Worm (Caenorhabditis elegans): ENCODE results near the gene pqn-76.
"Not testable (repeated sequence)": the region's sequence is repeated elsewhere in the genome, so short reads cannot be mapped to it uniquely, and the experiment has no call there.

Gene pqn-76

ce11 chrIV:15573863-15574262 lies 5.0 kb upstream of the pqn-76 start:
- TF ChIP-seq blmp-1 (tag; optimal IDR thresholded peaks at IDR 0.05): peak; percentile 24
- no peak for TF ChIP-seq elt-3 (tag; optimal IDR thresholded peaks at IDR 0.05)
- no peak for TF ChIP-seq skn-1 (tag; optimal IDR thresholded peaks at IDR 0.05)
- no peak for TF ChIP-seq rnt-1 (tag; optimal IDR thresholded peaks at IDR 0.05)
- peak; percentile 1 for TF ChIP-seq nhr-90 (tag; optimal IDR thresholded peaks at IDR 0.05; ENCODE audit: poor library complexity)
- TF ChIP-seq mep-1 (tag; optimal IDR thresholded peaks at IDR 0.05): peak; percentile 9
- no peak for TF ChIP-seq ces-1 (GFP tag; optimal IDR thresholded peaks at IDR 0.05)
- TF ChIP-seq lsy-2 (tag; optimal IDR thresholded peaks at IDR 0.05): peak; percentile 34 to 44
- no peak for TF ChIP-seq pax-3 (tag; optimal IDR thresholded peaks at IDR 0.05)
- peak; percentile 64 for TF ChIP-seq nhr-85 (tag)
- TF ChIP-seq ceh-82 (tag; optimal IDR thresholded peaks at IDR 0.05): no peak
- no peak for TF ChIP-seq zip-4 (GFP tag; optimal IDR thresholded peaks at IDR 0.05)
- peak; percentile 17 for TF ChIP-seq nhr-20 (tag; optimal IDR thresholded peaks at IDR 0.05)

DNA sequence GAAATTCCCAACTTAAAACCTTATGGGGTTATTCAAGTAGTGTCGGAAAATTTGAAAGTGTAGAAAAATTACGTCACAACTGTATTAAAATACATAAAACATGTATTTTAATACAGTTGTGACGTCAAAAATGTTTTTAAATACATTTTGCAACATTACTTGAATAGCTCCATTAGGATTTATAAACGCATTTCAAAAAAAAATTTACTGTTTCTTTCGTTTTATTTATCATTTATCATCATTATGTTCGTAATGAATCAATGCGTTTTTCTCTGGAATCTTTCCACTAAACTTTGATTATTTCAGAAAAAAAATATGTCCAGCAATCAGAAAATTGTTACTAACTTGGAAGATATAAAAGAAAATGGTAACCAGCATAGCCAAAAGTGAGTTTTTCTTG lies 4.7 kb downstream of the pqn-76 start, which contains the start of gene Y105C5A.508:
Y105C5A.508 (plus strand) TSS at position 301 of the 400 bp plus-strand sequence.
- no peak for TF ChIP-seq unc-30 (tag; optimal IDR thresholded peaks at IDR 0.05)
- TF ChIP-seq ces-1 (GFP tag; optimal IDR thresholded peaks at IDR 0.05): no peak
- no peak for TF ChIP-seq dpl-1 (GFP tag; optimal IDR thresholded peaks at IDR 0.05)
- TF ChIP-seq nhr-28 (tag; optimal IDR thresholded peaks at IDR 0.05): no peak
- no peak for TF ChIP-seq mab-9 (GFP tag; IDR thresholded peaks at IDR 0.05)
- no peak for TF ChIP-seq elt-2 (tag; optimal IDR thresholded peaks at IDR 0.05)
- TF ChIP-seq ama-1 (optimal IDR thresholded peaks at IDR 0.05): no peak
- no peak for TF ChIP-seq fos-1 (tag; optimal IDR thresholded peaks at IDR 0.05)
- no peak for TF ChIP-seq ceh-8 (GFP tag; optimal IDR thresholded peaks at IDR 0.05)
- no peak for TF ChIP-seq hlh-4 (tag; optimal IDR thresholded peaks at IDR 0.05)
- TF ChIP-seq irx-1 (tag; optimal IDR thresholded peaks at IDR 0.05): no peak
- no peak for TF ChIP-seq lsy-2 (tag; optimal IDR thresholded peaks at IDR 0.05)
- no peak for TF ChIP-seq pqm-1 (tag; optimal IDR thresholded peaks at IDR 0.05)
- no peak for TF ChIP-seq tbx-2 (tag; optimal IDR thresholded peaks at IDR 0.05)
- no peak for TF ChIP-seq sox-4 (tag; optimal IDR thresholded peaks at IDR 0.05)

DNA sequence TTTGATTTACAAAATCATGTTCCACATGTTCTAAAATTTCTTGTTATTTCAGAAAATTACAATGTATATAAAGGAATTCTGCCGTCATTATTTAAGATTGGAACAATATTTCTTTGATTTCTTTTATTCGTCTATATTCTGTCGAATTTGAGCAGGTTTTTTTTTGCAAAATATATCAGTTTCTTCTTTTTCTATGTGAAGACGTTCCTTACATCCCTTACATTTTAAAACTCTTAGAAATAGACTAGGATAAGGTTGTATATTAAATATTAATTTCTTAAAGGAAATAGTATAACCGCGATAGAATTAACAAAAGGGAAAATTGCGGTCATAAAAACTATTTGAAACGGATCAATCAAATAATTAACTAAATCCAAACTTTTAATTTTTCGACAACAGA lies 10.0 kb downstream of the pqn-76 start:
- TF ChIP-seq lin-13 (GFP tag; optimal IDR thresholded peaks at IDR 0.05): no peak
- no peak for TF ChIP-seq nhr-84 (tag; optimal IDR thresholded peaks at IDR 0.05)
- no peak for TF ChIP-seq hlh-17 (GFP tag; optimal IDR thresholded peaks at IDR 0.05; ENCODE audit: borderline replicate concordance)
- no peak for TF ChIP-seq lsy-2 (tag; optimal IDR thresholded peaks at IDR 0.05)

- TF ChIP-seq grh-1 (GFP tag; IDR thresholded peaks at IDR 0.05); ztf-11 (tag; optimal IDR thresholded peaks at IDR 0.05); vab-15 (tag; optimal IDR thresholded peaks at IDR 0.05): not testable (repeated sequence)
Observed at ce11 chrIV:15590397-15590796, 11.5 kb downstream of the pqn-76 start, which contains the start of gene abu-5. TSS of gene abu-5 (plus strand) at chrIV:15590697.

- TF ChIP-seq mef-2 (tag; optimal IDR thresholded peaks at IDR 0.05): no peak
- TF ChIP-seq nhr-12 (tag; optimal IDR thresholded peaks at IDR 0.05): no peak
- no peak for TF ChIP-seq C34B4.2 (tag; optimal IDR thresholded peaks at IDR 0.05)
- no peak for TF ChIP-seq nhr-19 (GFP tag; conservative IDR thresholded peaks at IDR 0.05)
- TF ChIP-seq nhr-11 (tag; optimal IDR thresholded peaks at IDR 0.05): no peak
- no peak for TF ChIP-seq irx-1 (tag; optimal IDR thresholded peaks at IDR 0.05)
- TF ChIP-seq unc-30 (tag; optimal IDR thresholded peaks at IDR 0.05): no peak
- no peak for TF ChIP-seq hlh-17 (GFP tag; optimal IDR thresholded peaks at IDR 0.05; ENCODE audit: borderline replicate concordance)
- no peak for TF ChIP-seq nhr-76 (tag; optimal IDR thresholded peaks at IDR 0.05)
Observed at ce11 chrIV:15591975-15592374, 13.1 kb downstream of the pqn-76 start.
